Worm (Caenorhabditis elegans) whole organism, L4 larva: Measurements from ENCODE around the gene Y77E11A.7.

Experiments
- Y48G9A.11 ChIP-seq: fragments of 200-800 bp; sonication (Bioruptor generic); IDR thresholded peaks from 2 replicates; pipeline ENCODE4 v1.3.6; 2022; ENCODE audit warnings: missing genetic modification reagents, missing genetic modification characterization, missing compliant biosample characterization
- Y75B8A.6 ChIP-seq: fragments of 200-800 bp; sonication (Bioruptor generic); IDR thresholded peaks from 2 replicates; pipeline ENCODE4 v1.3.6; 2022; ENCODE audit warnings: missing genetic modification reagents, missing genetic modification characterization, missing compliant biosample characterization
- ZK546.5 ChIP-seq, 2 experiments: sonication (generic microtip); optimal IDR thresholded peaks; 2 replicates each; lab custom pipeline; 2017; ENCODE audit warnings: missing biosample characterization in 2 of 2, missing genetic modification characterization in 2 of 2
- aly-2 ChIP-seq: sonication (generic microtip); optimal IDR thresholded peaks from 2 replicates; lab custom pipeline; 2018; ENCODE audit warnings: missing biosample characterization, missing genetic modification characterization
- attf-4 ChIP-seq: sonication (generic microtip); optimal IDR thresholded peaks from 3 replicates; lab custom pipeline; 2017; ENCODE audit warnings: missing biosample characterization, missing genetic modification characterization
- ceh-28 ChIP-seq: fragments of 150-350 bp; optimal IDR thresholded peaks from 2 replicates; lab custom pipeline; 2014; ENCODE audit warnings: missing biosample characterization, missing genetic modification reagents, missing genetic modification characterization
- ceh-44 ChIP-seq: fragments of 200-800 bp; sonication (Bioruptor generic); IDR thresholded peaks from 2 replicates; pipeline ENCODE4 v1.3.6; 2022; ENCODE audit warnings: missing genetic modification reagents, missing genetic modification characterization, missing compliant biosample characterization
- cey-2 ChIP-seq: sonication (generic microtip); optimal IDR thresholded peaks from 3 replicates; lab custom pipeline; 2017; ENCODE audit warnings: missing genetic modification characterization, mild to moderate bottlenecking, missing compliant biosample characterization, antibody characterized with exemption, borderline replicate concordance; ENCODE audit not compliant: insufficient read depth
- daf-16 ChIP-seq, 3 experiments: sonication (generic microtip); optimal IDR thresholded peaks; 2 replicates each; lab custom pipeline; 2016 to 2017; ENCODE audit warnings: missing genetic modification characterization in 3 of 3, missing genetic modification reagents in 3 of 3, mild to moderate bottlenecking in 2 of 3, missing compliant biosample characterization in 2 of 3, missing biosample characterization in 1 of 3, moderate library complexity in 1 of 3
- daf-19 ChIP-seq: fragments of 200-800 bp; sonication (Bioruptor generic); conservative IDR thresholded peaks from 2 replicates; pipeline ENCODE4 v1.3.6; 2022; ENCODE audit warnings: missing genetic modification characterization, missing compliant biosample characterization
- dve-1 ChIP-seq: sonication (generic microtip); optimal IDR thresholded peaks from 2 replicates; lab custom pipeline; 2017; ENCODE audit warnings: antibody characterized with exemption, mild to moderate bottlenecking, missing genetic modification characterization, missing compliant biosample characterization; ENCODE audit not compliant: insufficient read depth
- hlh-30 ChIP-seq: sonication (generic microtip); optimal IDR thresholded peaks from 2 replicates; lab custom pipeline; 2017; ENCODE audit warnings: antibody characterized with exemption, mild to moderate bottlenecking, missing genetic modification characterization, missing compliant biosample characterization; ENCODE audit not compliant: insufficient read depth
- hmg-1.1 ChIP-seq: fragments of 200-800 bp; sonication (Bioruptor generic); IDR thresholded peaks from 2 replicates; pipeline ENCODE4 v1.3.6; 2022; ENCODE audit warnings: missing genetic modification reagents, missing genetic modification characterization, missing compliant biosample characterization
- lin-1 ChIP-seq: fragments of 200-800 bp; sonication (Bioruptor generic); IDR thresholded peaks from 2 replicates; pipeline ENCODE4 v1.3.6; 2022; ENCODE audit warnings: missing genetic modification reagents, missing genetic modification characterization, missing compliant biosample characterization
- mdl-1 ChIP-seq, 2 experiments: fragments of 150-350 bp in 1 of 2; sonication (generic microtip) in 1 of 2; optimal IDR thresholded peaks; 2 replicates each; lab custom pipeline; 2014 to 2017; ENCODE audit warnings: missing biosample characterization in 2 of 2, missing genetic modification characterization in 2 of 2
- mes-2 ChIP-seq: sonication (generic microtip); optimal IDR thresholded peaks from 2 replicates; lab custom pipeline; 2016; ENCODE audit warnings: missing genotype, mild to moderate bottlenecking, missing genetic modification characterization, missing compliant biosample characterization; ENCODE audit not compliant: poor library complexity, severe bottlenecking
- nhr-42 ChIP-seq: fragments of 200-800 bp; sonication (Bioruptor generic); IDR thresholded peaks from 2 replicates; pipeline ENCODE4 v1.3.6; 2022; ENCODE audit warnings: missing genetic modification characterization, missing compliant biosample characterization
- nhr-77 ChIP-seq: fragments of 150-350 bp; optimal IDR thresholded peaks from 2 replicates; lab custom pipeline; 2014; ENCODE audit warnings: missing biosample characterization, missing genetic modification characterization
- saeg-2 ChIP-seq: fragments of 200-800 bp; sonication (Bioruptor generic); IDR thresholded peaks from 2 replicates; pipeline ENCODE4 v1.3.6; 2022; ENCODE audit warnings: missing genetic modification reagents, missing genetic modification characterization, missing compliant biosample characterization
- set-16 ChIP-seq: fragments of 200-800 bp; sonication (Bioruptor generic); IDR thresholded peaks from 2 replicates; pipeline ENCODE4 v1.3.6; 2022; ENCODE audit warnings: missing genetic modification reagents, missing genetic modification characterization, missing compliant biosample characterization
- snpc-1.2 ChIP-seq: fragments of 200-800 bp; sonication (Bioruptor generic); IDR thresholded peaks from 2 replicates; pipeline ENCODE4 v1.3.6; 2022; ENCODE audit warnings: missing genetic modification reagents, missing genetic modification characterization, missing compliant biosample characterization
- unc-130 ChIP-seq: sonication (generic microtip); optimal IDR thresholded peaks from 2 replicates; lab custom pipeline; 2016; ENCODE audit warnings: missing genetic modification reagents, missing genetic modification characterization, missing compliant biosample characterization
- unc-39 ChIP-seq: sonication (generic microtip); optimal IDR thresholded peaks from 2 replicates; lab custom pipeline; 2017; ENCODE audit warnings: missing biosample characterization, missing genetic modification characterization
- vab-7 ChIP-seq: fragments of 200-800 bp; sonication (Bioruptor generic); IDR thresholded peaks from 2 replicates; pipeline ENCODE4 v1.3.6; 2022; ENCODE audit warnings: missing genetic modification reagents, missing genetic modification characterization, missing compliant biosample characterization
- zfp-3 ChIP-seq: fragments of 200-800 bp; sonication (Bioruptor generic); conservative IDR thresholded peaks from 2 replicates; pipeline ENCODE4 v1.3.6; 2022; ENCODE audit warnings: missing genetic modification reagents, missing genetic modification characterization, missing compliant biosample characterization
- ztf-7 ChIP-seq: fragments of 150-350 bp; optimal IDR thresholded peaks from 2 replicates; lab custom pipeline; 2014; ENCODE audit warnings: missing biosample characterization, missing genetic modification characterization

Gene Y77E11A.7

ce11 chrIV:1443997-1444678 is 24.5 kb upstream of the Y77E11A.7 start:
- TF ChIP-seq set-16 (GFP tag; lab: Robert Waterston, UW) (peak; percentile 54), ceh-44 (GFP tag; lab: Robert Waterston, UW) (no peak), ceh-28 (tag; lab: Kevin White, UChicago) (peak; percentile 60), daf-16 (GFP tag; optimal IDR thresholded peaks at IDR 0.05; lab: Kevin White, UChicago) (no peak), daf-16 (tag; optimal IDR thresholded peaks at IDR 0.05; lab: Kevin White, UChicago) (no peak)

- no peak for TF ChIP-seq aly-2 (tag; lab: Kevin White, UChicago)
- TF ChIP-seq ceh-28 (tag; lab: Kevin White, UChicago) = peak; percentile 94
- TF ChIP-seq nhr-77 (tag; lab: Kevin White, UChicago) = no peak
- TF ChIP-seq dve-1 (tag; lab: Kevin White, UChicago) = no peak
Measured at ce11 chrIV:1443514-1443913, 23.9 kb upstream of the Y77E11A.7 start.

- peak; percentile 62; the same call in 1 of the 2 replicates for TF ChIP-seq set-16 (GFP tag; lab: Robert Waterston, UW)
- TF ChIP-seq, all 104 proteins: peak for 1; not testable (repeated sequence) for 103
Measured at ce11 chrIV:1440094-1440493, 20.4 kb upstream of the Y77E11A.7 start.

- TF ChIP-seq ceh-28 (tag; lab: Kevin White, UChicago) (peak; percentile 74), daf-16 (GFP tag; optimal IDR thresholded peaks at IDR 0.05; lab: Kevin White, UChicago) (no peak), daf-16 (tag; optimal IDR thresholded peaks at IDR 0.05; lab: Kevin White, UChicago) (no peak), hmg-1.1 (GFP tag; lab: Robert Waterston, UW) (0 out of 2 replicates have a peak, but pooled peaks have one; percentile 12)
Measured at ce11 chrIV:1437625-1438024, 18.0 kb upstream of the Y77E11A.7 start.

DNA sequence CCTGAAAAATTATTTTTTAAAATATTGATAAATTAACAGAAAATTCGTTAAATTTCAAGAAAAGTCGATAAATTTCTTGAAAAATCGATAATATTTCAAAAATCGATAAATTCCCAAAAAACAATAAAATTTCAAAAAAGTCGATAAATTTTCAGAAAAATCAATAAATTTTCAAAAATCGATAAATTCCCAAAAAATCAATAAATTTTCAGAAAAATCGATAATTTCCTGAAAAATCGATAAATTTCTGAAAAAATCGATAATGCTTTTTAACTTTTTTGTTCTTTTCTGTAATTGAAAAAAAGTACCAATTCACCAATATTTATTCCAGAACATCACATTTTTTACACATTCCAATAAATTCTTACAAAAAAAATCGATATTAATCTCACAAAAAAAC is 15.5 kb upstream of the Y77E11A.7 start:
- no peak for TF ChIP-seq attf-4 (tag; lab: Kevin White, UChicago)
- no peak for TF ChIP-seq daf-16 (GFP tag; optimal IDR thresholded peaks at IDR 0.05; lab: Kevin White, UChicago)
- TF ChIP-seq daf-16 (tag; optimal IDR thresholded peaks at IDR 0.05; lab: Kevin White, UChicago) = no peak
- no peak for TF ChIP-seq mes-2 (tag; lab: Kevin White, UChicago)
- no peak for TF ChIP-seq Y48G9A.11 (GFP tag; lab: Robert Waterston, UW)
- TF ChIP-seq ceh-28 (tag; lab: Kevin White, UChicago) = peak; percentile 98

DNA sequence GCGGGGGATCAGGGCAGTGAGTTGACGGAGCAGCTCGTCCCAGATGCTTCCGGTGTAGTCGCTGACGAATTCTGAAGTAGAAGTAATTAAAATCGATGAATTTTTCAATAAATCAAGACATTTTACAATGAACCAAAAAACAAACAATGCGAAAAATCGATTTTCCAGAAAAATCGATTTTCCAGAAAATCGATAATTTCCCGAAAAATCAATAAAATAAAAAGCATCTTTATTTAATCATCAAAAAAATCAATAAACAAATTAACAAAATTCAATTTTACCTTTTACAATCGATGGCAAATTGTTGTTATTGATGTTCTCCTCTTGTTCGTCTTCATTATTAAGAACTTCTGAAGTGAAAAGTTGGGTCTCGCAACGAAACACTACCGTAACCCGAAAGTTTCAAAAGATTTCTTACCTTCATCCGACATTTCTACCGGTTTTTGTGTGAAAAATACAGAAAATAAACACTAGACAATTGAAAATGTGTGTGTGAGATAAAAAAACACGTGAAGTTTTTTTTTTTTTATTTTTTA is 15.0 kb upstream of the Y77E11A.7 start, which contains the start of gene clp-6:
TSS of gene clp-6 (minus strand) at position 486 of the 536 bp plus-strand sequence.
- peak; percentile 94 for TF ChIP-seq ceh-28 (tag; lab: Kevin White, UChicago)
- no peak for TF ChIP-seq daf-19 (GFP tag; lab: Robert Waterston, UW)

ce11 chrIV:1433978-1434377 is 14.3 kb upstream of the Y77E11A.7 start:
- TF ChIP-seq ceh-28 (tag; lab: Kevin White, UChicago) (peak; percentile 75), saeg-2 (no peak), Y75B8A.6 (GFP tag; lab: Robert Waterston, UW) (no peak)
- TF ChIP-seq, all 104 proteins: peak for 1

ce11 chrIV:1430261-1430660 is 10.6 kb upstream of the Y77E11A.7 start, which contains the start of gene Y77E11A.23:
Y77E11A.23 (minus strand) TSS chrIV:1430367.
- TF ChIP-seq nhr-42 (GFP tag; lab: Robert Waterston, UW) = no peak
- no peak for TF ChIP-seq cey-2 (tag; lab: Kevin White, UChicago)
- TF ChIP-seq unc-130 (GFP tag; lab: Kevin White, UChicago) = no peak
- TF ChIP-seq mdl-1 (tag; optimal IDR thresholded peaks at IDR 0.05; lab: Kevin White, UChicago) = no peak
- no peak for TF ChIP-seq hlh-30 (tag; lab: Kevin White, UChicago)
- no peak for TF ChIP-seq snpc-1.2
- TF ChIP-seq Y48G9A.11 (GFP tag; lab: Robert Waterston, UW) = no peak
- no peak for TF ChIP-seq unc-39 (tag; lab: Kevin White, UChicago)
- TF ChIP-seq mes-2 (tag; lab: Kevin White, UChicago) = no peak
- TF ChIP-seq vab-7 (GFP tag; lab: Robert Waterston, UW) = no peak
- TF ChIP-seq ZK546.5 (tag; optimal IDR thresholded peaks at IDR 0.05; lab: Kevin White, UChicago) = no peak
- no peak for TF ChIP-seq zfp-3
- TF ChIP-seq ztf-7 = no peak
- no peak for TF ChIP-seq lin-1
